Worm (Caenorhabditis elegans) whole organism, early embryonic: ENCODE results near the gene dpy-7.

Experiments used
- ama-1 ChIP-seq: fragments of 150-350 bp; optimal IDR thresholded peaks from 2 replicates; lab custom pipeline; 2014
- ceh-36 ChIP-seq: sonication (generic microtip); optimal IDR thresholded peaks from 2 replicates; lab custom pipeline; 2016; ENCODE audit warnings: missing genetic modification characterization, inconsistent platforms, missing compliant biosample characterization
- hmbx-1 ChIP-seq: sonication (generic microtip); optimal IDR thresholded peaks from 2 replicates; lab custom pipeline; 2016; ENCODE audit warnings: mild to moderate bottlenecking, missing genetic modification characterization, missing compliant biosample characterization
- pes-1 ChIP-seq: fragments of 200-800 bp; sonication (Bioruptor generic); IDR thresholded peaks from 2 replicates; pipeline ENCODE4 v1.3.6; 2022; ENCODE audit warnings: missing genetic modification reagents, missing genetic modification characterization, missing compliant biosample characterization

DNA sequence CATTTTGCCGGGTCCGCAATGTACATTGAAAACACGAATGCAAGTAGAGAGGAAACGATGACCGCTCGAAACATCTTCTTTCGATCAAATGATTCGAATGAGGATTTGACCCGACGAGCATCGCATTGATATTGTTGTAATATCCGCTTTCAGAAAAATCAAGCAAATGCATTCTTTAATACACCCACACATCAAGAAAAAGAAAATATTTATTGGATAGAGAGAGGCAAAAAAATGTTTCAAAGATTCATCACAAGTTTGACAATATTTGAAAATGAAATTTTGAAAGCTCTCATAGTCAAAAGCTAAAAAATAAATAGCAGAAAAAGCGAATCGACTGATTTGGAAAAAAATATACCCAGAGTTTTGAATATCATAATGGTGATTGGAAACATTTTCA lies 42.1 kb downstream of the dpy-7 start, which contains the start of gene try-14:
- TF ChIP-seq ama-1 (lab: Kevin White, UChicago) = no peak
- TF ChIP-seq hmbx-1 (tag; lab: Kevin White, UChicago) = no peak
- TF ChIP-seq ceh-36 = no peak
- TF ChIP-seq pes-1 (GFP tag; lab: Robert Waterston, UW) = no peak
